Fruit fly (Drosophila melanogaster) whole organism, embryonic: Measurements from ENCODE around the gene eIF4E6.

Experiments used
- Ada2b ChIP-seq: fragments of 200-800 bp; sonication (Bioruptor generic); IDR thresholded peaks from 2 replicates; pipeline ENCODE4 v1.3.6; 2022; ENCODE audit warnings: missing biosample characterization, missing genetic modification characterization
- B-H1 ChIP-seq: fragments of 200-800 bp; sonication (Bioruptor generic); IDR thresholded peaks from 3 replicates; pipeline ENCODE4 v1.3.6; 2022; ENCODE audit warnings: missing biosample characterization, missing genetic modification characterization
- C15 ChIP-seq: fragments of 200-800 bp; sonication (Bioruptor generic); IDR thresholded peaks from 3 replicates; pipeline ENCODE4 v1.3.6; 2022; ENCODE audit warnings: missing biosample characterization, missing genetic modification characterization
- CG11093 ChIP-seq: fragments of 200-800 bp; sonication (Bioruptor generic); IDR thresholded peaks from 3 replicates; pipeline ENCODE4 v1.3.6; 2022; ENCODE audit warnings: missing biosample characterization, missing genetic modification characterization
- CG15514 ChIP-seq: fragments of 200-800 bp; sonication (Bioruptor generic); optimal IDR thresholded peaks from 3 replicates; lab custom pipeline; 2017; ENCODE audit warnings: missing biosample characterization, missing genetic modification characterization, mild to moderate bottlenecking, moderate library complexity, missing genetic modification reagents
- CG16779 ChIP-seq: fragments of 200-800 bp; sonication (Bioruptor generic); IDR thresholded peaks from 2 replicates; pipeline ENCODE4 v1.3.6; 2022; ENCODE audit warnings: missing biosample characterization, missing genetic modification characterization
- CG17612 ChIP-seq: fragments of 200-800 bp; sonication (Bioruptor generic); IDR thresholded peaks from 2 replicates; pipeline ENCODE4 v1.3.6; 2022; ENCODE audit warnings: missing biosample characterization, missing genetic modification characterization
- CG17912 ChIP-seq: fragments of 200-800 bp; sonication (Bioruptor generic); optimal IDR thresholded peaks from 2 replicates; lab custom pipeline; 2018; ENCODE audit warnings: missing biosample characterization, mild to moderate bottlenecking, missing genetic modification characterization
- CG2116 ChIP-seq: fragments of 200-800 bp; sonication (Bioruptor generic); optimal IDR thresholded peaks from 3 replicates; lab custom pipeline; 2018; ENCODE audit warnings: missing biosample characterization, mild to moderate bottlenecking, missing genetic modification characterization
- CG3407 ChIP-seq: fragments of 200-800 bp; sonication (Bioruptor generic); optimal IDR thresholded peaks from 2 replicates; lab custom pipeline; 2018; ENCODE audit warnings: missing biosample characterization, mild to moderate bottlenecking, missing genetic modification characterization
- CG4730 ChIP-seq: fragments of 200-800 bp; sonication (Bioruptor generic); IDR thresholded peaks from 2 replicates; pipeline ENCODE4 v1.3.6; 2022; ENCODE audit warnings: missing biosample characterization, missing genetic modification characterization
- CG8944 ChIP-seq: fragments of 200-800 bp; sonication (Bioruptor generic); optimal IDR thresholded peaks from 3 replicates; lab custom pipeline; 2016; ENCODE audit warnings: missing biosample characterization, missing genetic modification characterization
- Eip74EF ChIP-seq, 2 experiments: fragments of 200-800 bp in 1 of 2; fragments of >200 bp in 1 of 2; sonication (Bioruptor generic) in 1 of 2; optimal IDR thresholded peaks; 2 replicates each; lab custom pipeline; 2017 to 2019; ENCODE audit warnings: missing biosample characterization in 2 of 2, missing genetic modification characterization in 2 of 2, mild to moderate bottlenecking in 1 of 2, moderate library complexity in 1 of 2
- HmgD ChIP-seq: fragments of 200-800 bp; sonication (Bioruptor generic); optimal IDR thresholded peaks from 3 replicates; lab custom pipeline; 2016; ENCODE audit warnings: missing biosample characterization, missing genetic modification characterization
- Hmx ChIP-seq: fragments of 200-800 bp; sonication (Bioruptor generic); optimal IDR thresholded peaks from 2 replicates; lab custom pipeline; 2016; ENCODE audit warnings: missing biosample characterization, missing genetic modification characterization
- Hr78 ChIP-seq, 2 experiments: fragments of 200-800 bp in 1 of 2; fragments of >200 bp in 1 of 2; sonication (Bioruptor generic) in 1 of 2; optimal IDR thresholded peaks; 2 replicates each; lab custom pipeline; 2017 to 2019; ENCODE audit warnings: missing biosample characterization in 2 of 2, missing genetic modification characterization in 2 of 2, mild to moderate bottlenecking in 1 of 2, moderate library complexity in 1 of 2
- Med ChIP-seq: fragments of 200-800 bp; sonication (Bioruptor generic); peaks from one replicate; lab custom pipeline; 2016; ENCODE audit warnings: missing biosample characterization, missing genetic modification characterization, mild to moderate bottlenecking, inconsistent platforms, moderate library complexity
- Opbp ChIP-seq: fragments of 200-800 bp; sonication (Bioruptor generic); IDR thresholded peaks from 3 replicates; pipeline ENCODE4 v1.3.6; 2022; ENCODE audit warnings: missing biosample characterization, missing genetic modification characterization; ENCODE audit not compliant: partially characterized antibody
- Xbp1 ChIP-seq: fragments of 200-800 bp; sonication (Bioruptor generic); optimal IDR thresholded peaks from 3 replicates; lab custom pipeline; 2016; ENCODE audit warnings: missing biosample characterization, mild to moderate bottlenecking, missing genetic modification characterization
- ase ChIP-seq: fragments of 200-800 bp; sonication (Bioruptor generic); IDR thresholded peaks from 3 replicates; pipeline ENCODE4 v1.3.6; 2022; ENCODE audit warnings: missing biosample characterization, missing genetic modification characterization
- dpn ChIP-seq, 2 experiments: fragments of 200-800 bp; sonication (Bioruptor generic); optimal IDR thresholded peaks; 3 replicates each; lab custom pipeline; 2016; ENCODE audit warnings: missing biosample characterization in 2 of 2, missing genetic modification characterization in 2 of 2
- emc ChIP-seq: fragments of 200-800 bp; sonication (Bioruptor generic); optimal IDR thresholded peaks from 2 replicates; lab custom pipeline; 2016; ENCODE audit warnings: missing biosample characterization, missing genetic modification characterization
- gcm2 ChIP-seq: fragments of 200-800 bp; sonication (Bioruptor generic); optimal IDR thresholded peaks from 2 replicates; lab custom pipeline; 2016; ENCODE audit warnings: missing biosample characterization, missing genetic modification characterization
- grau ChIP-seq: fragments of 200-800 bp; optimal IDR thresholded peaks from 3 replicates; lab custom pipeline; 2019; ENCODE audit warnings: missing biosample characterization, mild to moderate bottlenecking, missing genetic modification characterization, moderate library complexity
- grn ChIP-seq: fragments of 200-800 bp; sonication (Bioruptor generic); optimal IDR thresholded peaks from 3 replicates; lab custom pipeline; 2017; ENCODE audit warnings: missing biosample characterization, missing genetic modification characterization
- jigr1 ChIP-seq: fragments of 200-800 bp; sonication (Bioruptor generic); IDR thresholded peaks from 3 replicates; pipeline ENCODE4 v1.3.6; 2022; ENCODE audit warnings: missing biosample characterization, missing genetic modification characterization
- kay ChIP-seq: fragments of 200-800 bp; sonication (Bioruptor generic); optimal IDR thresholded peaks from 2 replicates; lab custom pipeline; 2016; ENCODE audit warnings: missing biosample characterization, missing genetic modification characterization
- lilli ChIP-seq: fragments of 200-800 bp; sonication (Bioruptor generic); optimal IDR thresholded peaks from 3 replicates; lab custom pipeline; 2016; ENCODE audit warnings: missing biosample characterization, missing genetic modification characterization
- luna ChIP-seq: fragments of 200-800 bp; sonication (Bioruptor generic); optimal IDR thresholded peaks from 2 replicates; lab custom pipeline; 2016; ENCODE audit warnings: missing biosample characterization, missing genetic modification characterization
- nerfin-2 ChIP-seq: fragments of 200-800 bp; sonication (Bioruptor generic); IDR thresholded peaks from 2 replicates; pipeline ENCODE4 v1.3.6; 2022; ENCODE audit warnings: missing biosample characterization, missing genetic modification characterization; ENCODE audit not compliant: partially characterized antibody
- pb ChIP-seq: fragments of 200-800 bp; sonication (Bioruptor generic); optimal IDR thresholded peaks from 3 replicates; lab custom pipeline; 2016; ENCODE audit warnings: missing biosample characterization, missing genetic modification characterization
- prd ChIP-seq, 3 experiments: fragments of >200 bp in 2 of 3; fragments of 200-800 bp in 1 of 3; sonication (Bioruptor generic) in 1 of 3; optimal IDR thresholded peaks in 2 of 3; IDR thresholded peaks in 1 of 3; 2 replicates in 2 of 3; 3 replicates in 1 of 3; pipeline versions ENCODE4 v1.3.6 to Lab custom; 2017 to 2022; ENCODE audit warnings: missing biosample characterization in 1 of 3, missing genetic modification characterization in 1 of 3
- sens ChIP-seq: fragments of 200-800 bp; sonication (Bioruptor generic); peaks from one replicate; lab custom pipeline; 2016; ENCODE audit warnings: missing biosample characterization, missing genetic modification characterization
- stwl ChIP-seq: fragments of 200-800 bp; sonication (Bioruptor generic); optimal IDR thresholded peaks from 3 replicates; lab custom pipeline; 2018; ENCODE audit warnings: missing biosample characterization, mild to moderate bottlenecking, missing genetic modification characterization, moderate library complexity
- tin ChIP-seq: fragments of 200-800 bp; sonication (Bioruptor generic); optimal IDR thresholded peaks from 3 replicates; lab custom pipeline; 2016; ENCODE audit warnings: missing biosample characterization, missing genetic modification characterization
- tx ChIP-seq: fragments of 200-800 bp; sonication (Bioruptor generic); optimal IDR thresholded peaks from 2 replicates; lab custom pipeline; 2016; ENCODE audit warnings: missing biosample characterization, missing genetic modification characterization
- zfh1 ChIP-seq: fragments of 200-800 bp; sonication (Bioruptor generic); IDR thresholded peaks from 3 replicates; pipeline ENCODE4 v1.3.6; 2022; ENCODE audit warnings: missing biosample characterization, missing genetic modification characterization
- zfh2 ChIP-seq: fragments of 200-800 bp; sonication (Bioruptor generic); optimal IDR thresholded peaks from 2 replicates; lab custom pipeline; 2016; ENCODE audit warnings: missing biosample characterization, missing genetic modification characterization

eIF4E6 gene

DNA sequence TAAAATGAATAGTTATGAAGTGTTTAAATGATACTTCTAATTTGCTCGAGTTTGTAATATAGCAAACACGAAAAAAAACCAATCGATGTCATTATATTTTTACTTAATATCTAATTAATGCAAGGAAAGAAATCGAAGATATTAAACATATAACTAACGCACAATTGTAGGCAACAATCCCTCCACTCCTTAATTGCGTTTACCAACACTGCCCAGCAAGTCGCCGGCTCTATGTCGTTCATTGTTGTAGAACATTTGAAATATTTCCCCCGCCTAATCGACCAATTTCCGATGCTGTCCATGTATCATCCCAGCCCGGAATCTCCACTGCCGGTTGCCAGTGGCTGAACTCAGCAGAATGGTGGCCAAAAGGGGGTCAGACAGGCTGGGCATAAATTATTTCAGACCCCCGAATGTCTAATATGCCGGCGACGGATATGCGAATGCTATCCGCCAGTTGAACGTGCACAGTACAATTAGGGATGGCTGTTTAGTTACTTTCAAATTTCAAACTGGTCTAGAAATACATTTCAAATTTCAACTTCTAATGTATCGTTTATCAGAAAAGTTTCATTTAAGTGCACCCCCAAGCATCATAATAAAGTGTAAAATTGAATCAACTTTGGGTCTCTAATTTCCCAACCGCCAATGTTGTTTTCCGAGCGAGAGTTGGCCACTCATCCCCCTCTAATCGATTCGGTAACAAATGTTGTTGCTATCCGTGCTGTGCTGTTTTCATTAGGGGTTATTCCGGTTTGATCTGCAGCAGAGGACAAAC is 41.6 kb upstream of the eIF4E6 start (continued):
- TF ChIP-seq Hr78 (GFP tag; optimal IDR thresholded peaks at IDR 0.05; lab: Kevin White, UChicago) (no peak), C15 (GFP tag; lab: Robert Waterston, UW) (no peak), zfh2 (peak; percentile 44), grn (GFP tag; lab: Kevin White, UChicago) (no peak), luna (GFP tag; lab: Kevin White, UChicago) (no peak), CG17912 (GFP tag; lab: Kevin White, UChicago) (no peak), dpn (GFP tag; optimal IDR thresholded peaks at IDR 0.05; lab: Kevin White, UChicago) (peak; percentile 12 to 39), Hmx (GFP tag; lab: Kevin White, UChicago) (no peak), kay (GFP tag; lab: Kevin White, UChicago) (no peak), Eip74EF (GFP tag; optimal IDR thresholded peaks at IDR 0.05; lab: Kevin White, UChicago) (no peak), CG17612 (GFP tag; lab: Robert Waterston, UW) (no peak), CG4730 (GFP tag; lab: Robert Waterston, UW) (peak; percentile 45; the same call in 1 of the 2 replicates), lilli (peak; percentile 43), pb (peak; percentile 40), tin (GFP tag; lab: Kevin White, UChicago) (peak; percentile 15), jigr1 (no peak), HmgD (GFP tag; lab: Kevin White, UChicago) (no peak), stwl (tag; lab: Kevin White, UChicago) (peak; percentile 50), CG11093 (GFP tag; lab: Robert Waterston, UW) (0 out of 3 replicates have a peak, but pooled peaks have one; percentile 15), grau (tag; lab: Kevin White, UChicago) (peak; percentile 49), tx (GFP tag; lab: Kevin White, UChicago) (peak; percentile 29), CG15514 (GFP tag; lab: Kevin White, UChicago) (peak; percentile 19), Opbp (GFP tag; lab: Robert Waterston, UW) (no peak), nerfin-2 (GFP tag; lab: Robert Waterston, UW) (no peak), zfh1 (GFP tag; lab: Robert Waterston, UW) (peak; percentile 45; the same call in 1 of the 3 replicates), CG3407 (GFP tag; lab: Kevin White, UChicago) (no peak), emc (GFP tag; lab: Kevin White, UChicago) (no peak), gcm2 (GFP tag; lab: Kevin White, UChicago) (no peak), CG2116 (GFP tag; lab: Kevin White, UChicago) (no peak), B-H1 (GFP tag; lab: Robert Waterston, UW) (peak; percentile 17; the same call in 1 of the 3 replicates), Xbp1 (peak; percentile 7), CG8944 (no peak)

DNA sequence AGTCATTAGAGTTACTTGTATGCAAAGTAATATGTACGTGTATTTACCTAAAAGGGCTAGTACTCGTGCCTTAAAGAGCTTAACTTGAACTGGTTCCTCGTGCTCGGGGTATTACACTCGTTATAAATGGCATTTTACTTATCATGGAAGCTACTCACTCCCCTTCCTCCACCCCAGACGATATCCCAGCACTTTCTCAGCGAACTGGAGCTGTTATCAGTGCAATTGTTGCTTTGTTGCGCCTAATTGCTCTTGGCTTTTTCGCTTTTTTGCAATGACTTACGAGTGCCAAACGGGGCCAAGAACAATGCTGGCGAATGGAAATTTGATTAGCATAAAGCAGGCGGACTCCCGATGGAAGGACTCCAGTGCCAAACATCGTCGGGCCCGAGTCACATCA is 40.1 kb upstream of the eIF4E6 start:
- TF ChIP-seq sens (GFP tag; lab: Kevin White, UChicago) = peak; percentile 39
- TF ChIP-seq Med (GFP tag; lab: Kevin White, UChicago) = no peak
- TF ChIP-seq prd (optimal IDR thresholded peaks at IDR 0.05; lab: Kevin White, UChicago) = no peak
- TF ChIP-seq prd (GFP tag; IDR thresholded peaks at IDR 0.05; lab: Robert Waterston, UW) = no peak
- no peak for TF ChIP-seq ase (GFP tag; lab: Robert Waterston, UW)
- no peak for TF ChIP-seq CG16779 (GFP tag; lab: Robert Waterston, UW)
- TF ChIP-seq Ada2b (GFP tag; lab: Robert Waterston, UW) = no peak
- TF ChIP-seq, all 482 proteins: peak for 1
